Worm (Caenorhabditis elegans) whole organism, L2 larva: Measurements from ENCODE around the gene srw-44.

ENCODE experiments used
- ZK546.5 ChIP-seq: sonication (generic microtip); optimal IDR thresholded peaks from 2 replicates; lab custom pipeline; 2017; ENCODE audit warnings: missing biosample characterization, missing genetic modification characterization
- ama-1 ChIP-seq: fragments of 150-350 bp; optimal IDR thresholded peaks from 2 replicates; lab custom pipeline; 2018; ENCODE audit warnings: inconsistent platforms
- ceh-82 ChIP-seq: fragments of 150-350 bp; optimal IDR thresholded peaks from 2 replicates; lab custom pipeline; 2014; ENCODE audit warnings: missing biosample characterization, missing genetic modification characterization
- lsy-2 ChIP-seq, 2 experiments: fragments of 150-350 bp in 1 of 2; sonication (generic microtip) in 1 of 2; optimal IDR thresholded peaks; 2 replicates each; lab custom pipeline; 2014 to 2017; ENCODE audit warnings: missing biosample characterization in 2 of 2, missing genetic modification characterization in 2 of 2
- mdl-1 ChIP-seq, 2 experiments: fragments of 150-350 bp in 1 of 2; sonication (generic microtip) in 1 of 2; optimal IDR thresholded peaks; 2 replicates each; lab custom pipeline; 2017; ENCODE audit warnings: missing biosample characterization in 2 of 2, missing genetic modification characterization in 2 of 2
- nhr-11 ChIP-seq: fragments of 150-350 bp; optimal IDR thresholded peaks from 2 replicates; lab custom pipeline; 2014; ENCODE audit warnings: missing biosample characterization, missing genetic modification characterization
- nhr-25 ChIP-seq: fragments of 150-350 bp; sonication (generic microtip); optimal IDR thresholded peaks from 3 replicates; lab custom pipeline; 2014; ENCODE audit warnings: missing biosample characterization, missing genetic modification characterization
- nhr-77 ChIP-seq: fragments of 150-350 bp; optimal IDR thresholded peaks from 2 replicates; lab custom pipeline; 2014; ENCODE audit warnings: missing biosample characterization, missing genetic modification characterization
- unc-62 ChIP-seq: fragments of 150-350 bp; optimal IDR thresholded peaks from 2 replicates; lab custom pipeline; 2014; ENCODE audit warnings: missing biosample characterization, missing genetic modification reagents, missing genetic modification characterization
- ztf-11 ChIP-seq: sonication (generic microtip); optimal IDR thresholded peaks from 2 replicates; lab custom pipeline; 2017; ENCODE audit warnings: missing biosample characterization, missing genetic modification characterization
- ztf-4 ChIP-seq: fragments of 150-350 bp; optimal IDR thresholded peaks from 2 replicates; lab custom pipeline; 2014; ENCODE audit warnings: missing biosample characterization, missing genetic modification characterization

ce11 chrV:16724574-16724973 is 44.5 kb downstream of the srw-44 start:
- no peak for TF ChIP-seq ZK546.5 (tag; lab: Kevin White, UChicago)
- no peak for TF ChIP-seq nhr-25 (tag; lab: Kevin White, UChicago)
- no peak for TF ChIP-seq ceh-82 (tag; lab: Kevin White, UChicago)
- no peak for TF ChIP-seq nhr-11 (tag; lab: Kevin White, UChicago)
- TF ChIP-seq mdl-1 (tag; optimal IDR thresholded peaks at IDR 0.05; lab: Kevin White, UChicago) = no peak
- no peak for TF ChIP-seq ztf-4 (tag; lab: Kevin White, UChicago)
- no peak for TF ChIP-seq ztf-11
- TF ChIP-seq ama-1 (lab: Kevin White, UChicago) = no peak
- no peak for TF ChIP-seq unc-62 (GFP tag; lab: Kevin White, UChicago)
- no peak for TF ChIP-seq nhr-77 (tag; lab: Kevin White, UChicago)
- TF ChIP-seq lsy-2 (tag; optimal IDR thresholded peaks at IDR 0.05; lab: Kevin White, UChicago) = no peak
